Worm (Caenorhabditis elegans) whole organism, early embryonic: ENCODE data around the gene mig-18.

ENCODE experiments used
- B0310.2 ChIP-seq: sonication (generic microtip); optimal IDR thresholded peaks from 2 replicates; lab custom pipeline; 2016; ENCODE audit warnings: mild to moderate bottlenecking, missing genetic modification characterization, missing compliant biosample characterization
- aly-1 ChIP-seq: sonication (generic microtip); optimal IDR thresholded peaks from 2 replicates; lab custom pipeline; 2016; ENCODE audit warnings: missing genetic modification characterization, missing compliant biosample characterization
- ama-1 ChIP-seq: fragments of 150-350 bp; optimal IDR thresholded peaks from 2 replicates; lab custom pipeline; 2014
- ceh-13 ChIP-seq: fragments of 200-800 bp; sonication (Bioruptor generic); optimal IDR thresholded peaks from 2 replicates; lab custom pipeline; 2018; ENCODE audit warnings: mild to moderate bottlenecking, missing genetic modification characterization, missing compliant biosample characterization
- ceh-36 ChIP-seq: sonication (generic microtip); optimal IDR thresholded peaks from 2 replicates; lab custom pipeline; 2016; ENCODE audit warnings: missing genetic modification characterization, inconsistent platforms, missing compliant biosample characterization
- ets-7 ChIP-seq: sonication (generic microtip); optimal IDR thresholded peaks from 2 replicates; lab custom pipeline; 2016; ENCODE audit warnings: missing genotype, missing genetic modification characterization, missing compliant biosample characterization
- scrt-1 ChIP-seq: fragments of 200-800 bp; sonication (Bioruptor generic); IDR thresholded peaks from 2 replicates; pipeline ENCODE4 v1.3.6; 2022; ENCODE audit warnings: missing genetic modification characterization, missing compliant biosample characterization
- tbx-37 ChIP-seq: fragments of 200-800 bp; sonication (Bioruptor generic); conservative IDR thresholded peaks from 2 replicates; pipeline ENCODE4 v1.3.6; 2022; ENCODE audit warnings: missing genetic modification reagents, missing genetic modification characterization, missing compliant biosample characterization

DNA sequence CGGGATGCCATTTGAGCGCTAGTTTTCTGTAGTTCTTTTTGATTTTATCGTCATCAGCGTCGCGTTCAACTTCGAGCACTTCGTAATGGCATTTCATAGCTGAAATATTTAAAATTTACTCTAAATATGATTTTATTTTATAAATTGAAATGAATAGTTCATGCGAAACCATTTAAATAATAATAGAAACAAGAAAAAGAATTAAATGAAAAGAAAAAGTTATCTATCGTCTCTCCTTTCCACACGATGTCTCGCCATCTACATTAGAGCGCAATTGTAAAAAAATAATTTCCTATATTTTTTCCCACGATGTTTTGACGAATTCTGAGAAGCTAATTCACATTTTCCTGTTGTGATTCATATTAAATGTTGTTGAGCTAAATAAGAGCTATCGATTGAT lies 9.8 kb upstream of the mig-18 start, which contains the start of gene dnj-17:
- TF ChIP-seq ceh-13 (no peak), ets-7 (tag; lab: Kevin White, UChicago) (no peak), ama-1 (lab: Kevin White, UChicago) (no peak), ceh-36 (no peak), tbx-37 (GFP tag; lab: Robert Waterston, UW) (no peak), aly-1 (tag; lab: Kevin White, UChicago) (no peak), B0310.2 (tag; lab: Kevin White, UChicago) (no peak), scrt-1 (GFP tag; lab: Robert Waterston, UW) (no peak)
